Worm (Caenorhabditis elegans) whole organism, L4 larva: ENCODE results near the gene C16C4.17.

ENCODE experiments used
- R02D3.7 ChIP-seq: fragments of 150-350 bp; sonication (generic microtip); optimal IDR thresholded peaks from 3 replicates; lab custom pipeline; 2014; ENCODE audit warnings: missing biosample characterization, missing genetic modification characterization
- T20F7.1 ChIP-seq: fragments of 200-800 bp; sonication (Bioruptor generic); optimal IDR thresholded peaks from 2 replicates; lab custom pipeline; 2018; ENCODE audit warnings: mild to moderate bottlenecking, missing genetic modification characterization, missing compliant biosample characterization
- Y5F2A.4 ChIP-seq: fragments of 200-800 bp; sonication (Bioruptor generic); optimal IDR thresholded peaks from 2 replicates; lab custom pipeline; 2018; ENCODE audit warnings: mild to moderate bottlenecking, missing genetic modification characterization, missing compliant biosample characterization
- Y75B8A.6 ChIP-seq: fragments of 200-800 bp; sonication (Bioruptor generic); IDR thresholded peaks from 2 replicates; pipeline ENCODE4 v1.3.6; 2022; ENCODE audit warnings: missing genetic modification reagents, missing genetic modification characterization, missing compliant biosample characterization
- ceh-28 ChIP-seq: fragments of 150-350 bp; optimal IDR thresholded peaks from 2 replicates; lab custom pipeline; 2014; ENCODE audit warnings: missing biosample characterization, missing genetic modification reagents, missing genetic modification characterization
- ceh-32 ChIP-seq: sonication (generic microtip); optimal IDR thresholded peaks from 2 replicates; lab custom pipeline; 2016; ENCODE audit warnings: mild to moderate bottlenecking, missing genetic modification characterization, missing compliant biosample characterization; ENCODE audit not compliant: poor library complexity
- daf-12 ChIP-seq: fragments of 150-350 bp; optimal IDR thresholded peaks from 2 replicates; lab custom pipeline; 2014; ENCODE audit warnings: missing biosample characterization, missing genetic modification reagents, missing genetic modification characterization
- daf-16 ChIP-seq, 3 experiments: sonication (generic microtip); optimal IDR thresholded peaks; 2 replicates each; lab custom pipeline; 2016 to 2017; ENCODE audit warnings: missing genetic modification characterization in 3 of 3, missing genetic modification reagents in 3 of 3, mild to moderate bottlenecking in 2 of 3, missing compliant biosample characterization in 2 of 3, missing biosample characterization in 1 of 3, moderate library complexity in 1 of 3
- daf-8 ChIP-seq: fragments of 200-800 bp; sonication (Bioruptor generic); IDR thresholded peaks from 2 replicates; pipeline ENCODE4 v1.3.6; 2022; ENCODE audit warnings: missing genetic modification characterization, missing compliant biosample characterization
- duxl-1 ChIP-seq: sonication (generic microtip); optimal IDR thresholded peaks from 2 replicates; lab custom pipeline; 2016; ENCODE audit warnings: mild to moderate bottlenecking, missing genetic modification characterization, moderate library complexity, missing compliant biosample characterization; ENCODE audit not compliant: poor library complexity
- egl-43 ChIP-seq: fragments of 200-800 bp; sonication (Bioruptor generic); IDR thresholded peaks from 2 replicates; pipeline ENCODE4 v1.3.6; 2022; ENCODE audit warnings: missing genetic modification reagents, missing genetic modification characterization, missing compliant biosample characterization
- fos-1 ChIP-seq: fragments of 150-350 bp; optimal IDR thresholded peaks from 2 replicates; lab custom pipeline; 2014; ENCODE audit warnings: missing biosample characterization, missing genetic modification characterization
- hlh-30 ChIP-seq: sonication (generic microtip); optimal IDR thresholded peaks from 2 replicates; lab custom pipeline; 2017; ENCODE audit warnings: antibody characterized with exemption, mild to moderate bottlenecking, missing genetic modification characterization, missing compliant biosample characterization; ENCODE audit not compliant: insufficient read depth
- hmg-1.1 ChIP-seq: fragments of 200-800 bp; sonication (Bioruptor generic); IDR thresholded peaks from 2 replicates; pipeline ENCODE4 v1.3.6; 2022; ENCODE audit warnings: missing genetic modification reagents, missing genetic modification characterization, missing compliant biosample characterization
- jun-1 ChIP-seq: fragments of 150-350 bp; optimal IDR thresholded peaks from 2 replicates; lab custom pipeline; 2014; ENCODE audit warnings: missing biosample characterization, missing genetic modification reagents, missing genetic modification characterization
- lin-13 ChIP-seq: fragments of 150-350 bp; optimal IDR thresholded peaks from 2 replicates; lab custom pipeline; 2014; ENCODE audit warnings: missing biosample characterization, missing genetic modification reagents, missing genetic modification characterization
- lir-3 ChIP-seq: sonication (generic microtip); optimal IDR thresholded peaks from 2 replicates; lab custom pipeline; 2016; ENCODE audit warnings: mild to moderate bottlenecking, missing genetic modification characterization, missing compliant biosample characterization
- madf-5 ChIP-seq, 2 experiments: fragments of 200-800 bp; sonication (Bioruptor generic); IDR thresholded peaks; 2 replicates each; pipeline ENCODE4 v1.3.6; 2022; ENCODE audit warnings: missing compliant biosample characterization in 2 of 2, missing genetic modification characterization in 2 of 2
- mdt-29 ChIP-seq: fragments of 200-800 bp; sonication (Bioruptor generic); IDR thresholded peaks from 2 replicates; pipeline ENCODE4 v1.3.6; 2022; ENCODE audit warnings: missing genetic modification reagents, missing genetic modification characterization, missing compliant biosample characterization
- mep-1 ChIP-seq: fragments of 150-350 bp; sonication (generic microtip); optimal IDR thresholded peaks from 3 replicates; lab custom pipeline; 2014; ENCODE audit warnings: missing biosample characterization, missing genetic modification characterization
- nhr-10 ChIP-seq: fragments of 150-350 bp; optimal IDR thresholded peaks from 2 replicates; lab custom pipeline; 2014; ENCODE audit warnings: missing biosample characterization, missing genetic modification characterization
- nhr-102 ChIP-seq: sonication (generic microtip); optimal IDR thresholded peaks from 2 replicates; lab custom pipeline; 2016; ENCODE audit warnings: mild to moderate bottlenecking, missing genetic modification characterization, moderate library complexity, missing compliant biosample characterization
- nhr-48 ChIP-seq: sonication (generic microtip); optimal IDR thresholded peaks from 2 replicates; lab custom pipeline; 2016; ENCODE audit warnings: mild to moderate bottlenecking, missing genetic modification characterization, missing compliant biosample characterization
- nhr-77 ChIP-seq: fragments of 150-350 bp; optimal IDR thresholded peaks from 2 replicates; lab custom pipeline; 2014; ENCODE audit warnings: missing biosample characterization, missing genetic modification characterization
- pqm-1 ChIP-seq: sonication (generic microtip); optimal IDR thresholded peaks from 2 replicates; lab custom pipeline; 2017; ENCODE audit warnings: missing biosample characterization, missing genetic modification characterization
- skn-1 ChIP-seq: fragments of 150-350 bp; optimal IDR thresholded peaks from 2 replicates; lab custom pipeline; 2014; ENCODE audit warnings: missing biosample characterization, missing genetic modification characterization
- spr-3 ChIP-seq: fragments of 200-800 bp; sonication (Bioruptor generic); optimal IDR thresholded peaks from 2 replicates; lab custom pipeline; 2018; ENCODE audit warnings: mild to moderate bottlenecking, missing genetic modification characterization, missing compliant biosample characterization
- tag-97 ChIP-seq: fragments of 200-800 bp; sonication (Bioruptor generic); IDR thresholded peaks from 2 replicates; pipeline ENCODE4 v1.3.6; 2022; ENCODE audit warnings: missing genetic modification characterization, missing compliant biosample characterization
- unc-62 ChIP-seq, 3 experiments: fragments of 150-350 bp in 1 of 3; sonication (generic microtip); optimal IDR thresholded peaks in 2 of 3; peaks in 1 of 3; 1 replicate in 1 of 3; 2 replicates in 2 of 3; lab custom pipeline; 2014 to 2017; ENCODE audit warnings: missing biosample characterization in 3 of 3, missing genetic modification characterization in 3 of 3, missing genetic modification reagents in 3 of 3, missing genotype in 1 of 3
- vab-7 ChIP-seq: fragments of 200-800 bp; sonication (Bioruptor generic); IDR thresholded peaks from 2 replicates; pipeline ENCODE4 v1.3.6; 2022; ENCODE audit warnings: missing genetic modification reagents, missing genetic modification characterization, missing compliant biosample characterization
- zag-1 ChIP-seq: fragments of 150-350 bp; optimal IDR thresholded peaks from 2 replicates; lab custom pipeline; 2014; ENCODE audit warnings: missing biosample characterization, missing genetic modification characterization
- zfp-2 ChIP-seq: sonication (generic microtip); optimal IDR thresholded peaks from 2 replicates; lab custom pipeline; 2016; ENCODE audit warnings: mild to moderate bottlenecking, missing genetic modification characterization, missing compliant biosample characterization
- zip-2 ChIP-seq: fragments of 150-350 bp; optimal IDR thresholded peaks from 2 replicates; lab custom pipeline; 2014; ENCODE audit warnings: missing biosample characterization, missing genetic modification characterization

Gene C16C4.17

DNA sequence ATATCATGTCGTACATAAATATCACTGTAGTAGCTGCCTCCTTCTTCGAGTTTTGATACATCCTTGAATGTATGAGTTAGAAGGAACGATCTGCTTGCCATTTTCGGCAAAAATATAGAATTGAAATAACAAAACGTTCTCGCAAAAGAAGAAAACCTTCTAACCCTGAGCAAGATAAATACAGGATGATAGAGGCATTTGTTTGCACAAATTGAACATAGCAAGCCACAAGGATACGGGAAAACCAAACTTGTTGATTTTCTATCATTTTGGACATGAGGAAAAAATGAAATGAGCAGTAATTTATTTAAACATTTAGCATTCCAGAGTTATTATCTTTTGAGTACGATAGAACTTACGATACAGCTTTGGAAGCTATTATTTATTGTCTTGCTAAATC lies 24.7 kb downstream of the C16C4.17 start, which contains the start of gene math-8:
TSS of gene math-8 (minus strand) at position 101 of the 400 bp plus-strand sequence.
- TF ChIP-seq egl-43 (no peak), nhr-77 (no peak), ceh-32 (tag; lab: Kevin White, UChicago) (no peak)

ce11 chrII:1890682-1891081 lies 26.3 kb downstream of the C16C4.17 start, which contains the start of gene math-9:
math-9 (minus strand) TSS chrII:1890782.
- TF ChIP-seq daf-12 (tag; lab: Kevin White, UChicago) = no peak
- no peak for TF ChIP-seq mdt-29 (GFP tag; lab: Robert Waterston, UW)
- no peak for TF ChIP-seq hlh-30 (tag; lab: Kevin White, UChicago)
- TF ChIP-seq zfp-2 (tag; lab: Kevin White, UChicago) = no peak
- TF ChIP-seq jun-1 (tag; lab: Kevin White, UChicago) = no peak
- TF ChIP-seq lir-3 (tag; lab: Kevin White, UChicago) = no peak
- no peak for TF ChIP-seq hmg-1.1 (GFP tag; lab: Robert Waterston, UW)

ce11 chrII:1893912-1894311 lies 29.5 kb downstream of the C16C4.17 start, which contains the start of gene C16C4.1:
C16C4.1 (plus strand) TSS chrII:1894212.
- TF ChIP-seq duxl-1 = no peak
- TF ChIP-seq mep-1 (tag; lab: Kevin White, UChicago) = no peak
- TF ChIP-seq, all 104 proteins: peak for 0

DNA sequence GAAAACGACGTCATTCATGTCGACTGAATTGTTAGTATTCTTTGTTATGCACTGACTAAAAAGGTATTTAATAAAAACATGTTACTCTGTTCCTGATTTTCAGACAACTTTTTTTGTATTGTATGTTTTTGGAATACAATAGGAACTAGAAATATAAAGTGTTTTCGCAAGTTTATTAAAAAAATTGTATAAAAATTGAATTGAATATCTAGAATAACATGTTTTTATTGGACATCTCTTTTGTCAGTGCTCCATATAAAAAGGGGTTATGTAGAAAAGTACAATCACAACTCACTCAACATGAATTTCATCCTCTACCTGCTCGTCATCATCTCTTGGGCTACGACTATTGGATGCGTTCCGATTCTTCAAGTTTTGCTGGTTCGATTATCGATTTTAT lies 30.9 kb downstream of the C16C4.17 start, which contains the start of gene C46F9.5:
TSS of gene C46F9.5 (plus strand) at position 301 of the 400 bp plus-strand sequence.
- TF ChIP-seq vab-7 (no peak), nhr-48 (no peak)

DNA sequence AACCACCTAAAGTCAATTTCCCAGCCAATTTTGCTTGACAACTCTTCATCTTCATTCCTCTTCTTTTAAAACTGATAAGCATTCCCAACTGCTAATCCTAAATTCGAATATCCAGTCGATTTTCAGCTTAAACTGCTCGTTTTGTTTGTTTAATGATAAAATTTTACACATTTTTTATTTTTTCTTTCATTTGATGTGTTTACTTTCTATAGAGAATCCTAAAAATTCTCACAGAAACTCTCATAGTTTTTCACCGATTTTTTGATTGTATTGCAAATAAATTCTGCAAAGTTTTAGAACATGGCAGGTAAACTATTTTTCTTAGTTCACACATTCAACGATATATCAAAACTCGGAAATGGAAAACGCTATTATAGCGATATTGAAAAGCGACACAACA lies 31.4 kb downstream of the C16C4.17 start, which contains the start of gene math-25:
TSS of gene math-25 (plus strand) at position 301 of the 400 bp plus-strand sequence.
- no peak for TF ChIP-seq T20F7.1 (GFP tag; lab: Kevin White, UChicago)
- TF ChIP-seq tag-97 = no peak
- TF ChIP-seq skn-1 (tag; lab: Kevin White, UChicago) = no peak
- TF ChIP-seq ceh-28 = no peak
- no peak for TF ChIP-seq nhr-102 (tag; lab: Kevin White, UChicago)
- TF ChIP-seq spr-3 = no peak
- TF ChIP-seq Y75B8A.6 (GFP tag; lab: Robert Waterston, UW) = no peak
- no peak for TF ChIP-seq mep-1 (tag; lab: Kevin White, UChicago)
- TF ChIP-seq hlh-30 (tag; lab: Kevin White, UChicago) = no peak
- TF ChIP-seq zip-2 (tag; lab: Kevin White, UChicago) = no peak
- TF ChIP-seq Y5F2A.4 (GFP tag; lab: Kevin White, UChicago) = no peak
- no peak for TF ChIP-seq madf-5 (GFP tag; IDR thresholded peaks at IDR 0.05; lab: Robert Waterston, UW)
- no peak for TF ChIP-seq zag-1 (tag; lab: Kevin White, UChicago)
- no peak for TF ChIP-seq R02D3.7 (tag; lab: Kevin White, UChicago)
- no peak for TF ChIP-seq nhr-10 (tag; lab: Kevin White, UChicago)
- TF ChIP-seq ceh-32 (tag; lab: Kevin White, UChicago) = no peak
- no peak for TF ChIP-seq daf-8 (GFP tag; lab: Robert Waterston, UW)
- TF ChIP-seq lin-13 (GFP tag; lab: Kevin White, UChicago) = no peak

ce11 chrII:1897936-1898335 lies 33.6 kb downstream of the C16C4.17 start, which contains the start of gene C46F9.6:
C46F9.6 (plus strand) TSS chrII:1898236.
- TF ChIP-seq fos-1 (tag; lab: Kevin White, UChicago) (no peak), pqm-1 (tag; lab: Kevin White, UChicago) (peak; percentile 8), unc-62 (GFP tag; optimal IDR thresholded peaks at IDR 0.05 in 1 of 2; lab: Kevin White, UChicago) (peak in 1 of 2 experiments; percentile 30), unc-62 (tag; optimal IDR thresholded peaks at IDR 0.05; lab: Kevin White, UChicago) (no peak), daf-16 (GFP tag; optimal IDR thresholded peaks at IDR 0.05; lab: Kevin White, UChicago) (no peak), daf-16 (tag; optimal IDR thresholded peaks at IDR 0.05; lab: Kevin White, UChicago) (peak; percentile 60), ceh-32 (tag; lab: Kevin White, UChicago) (no peak)
